Fruit fly (Drosophila melanogaster) whole organism, embryonic: ENCODE data around the gene CG12379.

ENCODE experiments used
- Ada2b ChIP-seq: fragments of 200-800 bp; sonication (Bioruptor generic); IDR thresholded peaks from 2 replicates; pipeline ENCODE4 v1.3.6; 2022; ENCODE audit warnings: missing biosample characterization, missing genetic modification characterization
- Asciz ChIP-seq: fragments of 200-800 bp; sonication (Bioruptor generic); optimal IDR thresholded peaks from 2 replicates; lab custom pipeline; 2017; ENCODE audit warnings: missing biosample characterization, mild to moderate bottlenecking, missing genetic modification characterization, missing genetic modification reagents
- CG10209 ChIP-seq: fragments of 200-800 bp; sonication (Bioruptor generic); optimal IDR thresholded peaks from 3 replicates; lab custom pipeline; 2017; ENCODE audit warnings: missing biosample characterization, mild to moderate bottlenecking, missing genetic modification characterization, missing genetic modification reagents
- CG10321 ChIP-seq: fragments of 200-800 bp; sonication (Bioruptor generic); IDR thresholded peaks from 2 replicates; pipeline ENCODE4 v1.3.6; 2022; ENCODE audit warnings: missing biosample characterization, missing genetic modification characterization
- CG10543 ChIP-seq: fragments of 200-800 bp; sonication (Bioruptor generic); optimal IDR thresholded peaks from 3 replicates; lab custom pipeline; 2017; ENCODE audit warnings: missing biosample characterization, mild to moderate bottlenecking, missing genetic modification characterization, moderate library complexity
- CG10959 ChIP-seq: fragments of 200-800 bp; sonication (Bioruptor generic); IDR thresholded peaks from 2 replicates; pipeline ENCODE4 v1.3.6; 2022; ENCODE audit warnings: missing biosample characterization, missing genetic modification characterization
- CG11247 ChIP-seq: fragments of 200-800 bp; sonication (Bioruptor generic); IDR thresholded peaks from 2 replicates; pipeline ENCODE4 v1.3.6; 2022; ENCODE audit warnings: missing biosample characterization, missing genetic modification characterization
- CG12071 ChIP-seq: fragments of 200-800 bp; sonication (Bioruptor generic); optimal IDR thresholded peaks from 3 replicates; lab custom pipeline; 2018; ENCODE audit warnings: missing biosample characterization, mild to moderate bottlenecking, missing genetic modification characterization
- CG12155 ChIP-seq: fragments of 200-800 bp; sonication (Bioruptor generic); optimal IDR thresholded peaks from 3 replicates; lab custom pipeline; 2016; ENCODE audit warnings: missing biosample characterization, missing genetic modification characterization
- CG12744 ChIP-seq: fragments of 200-800 bp; sonication (Bioruptor generic); optimal IDR thresholded peaks from 2 replicates; lab custom pipeline; 2016; ENCODE audit warnings: missing biosample characterization, missing genetic modification characterization
- CG12769 ChIP-seq: fragments of 200-800 bp; sonication (Bioruptor generic); optimal IDR thresholded peaks from 2 replicates; lab custom pipeline; 2019; ENCODE audit warnings: missing biosample characterization, mild to moderate bottlenecking, missing genetic modification characterization, moderate library complexity
- CG13123 ChIP-seq: fragments of 200-800 bp; sonication (Bioruptor generic); optimal IDR thresholded peaks from 2 replicates; lab custom pipeline; 2016; ENCODE audit warnings: missing biosample characterization, missing genetic modification characterization
- CG17829 ChIP-seq: fragments of 200-800 bp; optimal IDR thresholded peaks from 2 replicates; lab custom pipeline; 2019; ENCODE audit warnings: missing biosample characterization, mild to moderate bottlenecking, missing genetic modification characterization, moderate library complexity
- CG1792 ChIP-seq: fragments of 200-800 bp; sonication (Bioruptor generic); optimal IDR thresholded peaks from 2 replicates; lab custom pipeline; 2016; ENCODE audit warnings: missing biosample characterization, missing genetic modification characterization
- CG2129 ChIP-seq: fragments of 200-800 bp; sonication (Bioruptor generic); IDR thresholded peaks from 2 replicates; pipeline ENCODE4 v1.3.6; 2022; ENCODE audit warnings: missing biosample characterization, missing genetic modification characterization; ENCODE audit not compliant: partially characterized antibody
- CG33213 ChIP-seq: fragments of 200-800 bp; sonication (Bioruptor generic); optimal IDR thresholded peaks from 3 replicates; lab custom pipeline; 2016; ENCODE audit warnings: missing biosample characterization, missing genetic modification characterization
- CG3726 ChIP-seq: fragments of 200-800 bp; sonication (Bioruptor generic); IDR thresholded peaks from 3 replicates; pipeline ENCODE4, ENCODE4 v1.3.6; 2022; ENCODE audit warnings: missing biosample characterization, missing genetic modification characterization
- CG3847 ChIP-seq: fragments of 200-800 bp; sonication (Bioruptor generic); IDR thresholded peaks from 2 replicates; pipeline ENCODE4 v1.3.6; 2022; ENCODE audit warnings: missing biosample characterization, missing genetic modification characterization
- CG4854 ChIP-seq: fragments of 200-800 bp; sonication (Bioruptor generic); optimal IDR thresholded peaks from 2 replicates; lab custom pipeline; 2016; ENCODE audit warnings: missing biosample characterization, missing genetic modification characterization, inconsistent platforms
- CG6683 ChIP-seq: fragments of 200-800 bp; sonication (Bioruptor generic); optimal IDR thresholded peaks from 2 replicates; lab custom pipeline; 2017; ENCODE audit warnings: missing biosample characterization, mild to moderate bottlenecking, missing genetic modification characterization, missing genetic modification reagents
- CG6854 ChIP-seq: fragments of 200-800 bp; sonication (Bioruptor generic); optimal IDR thresholded peaks from 3 replicates; lab custom pipeline; 2017; ENCODE audit warnings: missing biosample characterization, mild to moderate bottlenecking, missing genetic modification characterization
- CG7987 ChIP-seq: fragments of 200-800 bp; sonication (Bioruptor generic); optimal IDR thresholded peaks from 2 replicates; lab custom pipeline; 2018; ENCODE audit warnings: missing biosample characterization, mild to moderate bottlenecking, missing genetic modification characterization, moderate library complexity
- CG8944 ChIP-seq: fragments of 200-800 bp; sonication (Bioruptor generic); optimal IDR thresholded peaks from 3 replicates; lab custom pipeline; 2016; ENCODE audit warnings: missing biosample characterization, missing genetic modification characterization
- CG9932 ChIP-seq: fragments of 200-800 bp; sonication (Bioruptor generic); IDR thresholded peaks from 2 replicates; pipeline ENCODE4 v1.3.6; 2022; ENCODE audit warnings: missing biosample characterization, missing genetic modification characterization
- CkIIα-i1 ChIP-seq: fragments of 200-800 bp; sonication (Bioruptor generic); IDR thresholded peaks from 2 replicates; pipeline ENCODE4 v1.3.6; 2022; ENCODE audit warnings: missing biosample characterization, missing genetic modification characterization
- CoRest ChIP-seq: fragments of 200-800 bp; sonication (Bioruptor generic); optimal IDR thresholded peaks from 3 replicates; lab custom pipeline; 2018; ENCODE audit warnings: missing biosample characterization, mild to moderate bottlenecking, missing genetic modification characterization, moderate library complexity
- CrebB ChIP-seq: fragments of 200-800 bp; sonication (Bioruptor generic); optimal IDR thresholded peaks from 3 replicates; lab custom pipeline; 2018; ENCODE audit warnings: missing biosample characterization, mild to moderate bottlenecking, missing genetic modification characterization
- Deaf1 ChIP-seq: fragments of 200-800 bp; optimal IDR thresholded peaks from 3 replicates; lab custom pipeline; 2019; ENCODE audit warnings: missing biosample characterization, mild to moderate bottlenecking, missing genetic modification characterization, moderate library complexity
- HLH3B ChIP-seq: fragments of 200-800 bp; sonication (Bioruptor generic); IDR thresholded peaks from 2 replicates; pipeline ENCODE4 v1.3.6; 2022; ENCODE audit warnings: missing biosample characterization, missing genetic modification characterization
- Hand ChIP-seq: fragments of 200-800 bp; sonication (Bioruptor generic); optimal IDR thresholded peaks from 2 replicates; lab custom pipeline; 2017; ENCODE audit warnings: mild to moderate bottlenecking, missing biosample characterization, missing genetic modification reagents, missing genetic modification characterization
- Hr51 ChIP-seq, 2 experiments: fragments of 200-800 bp; sonication (Bioruptor generic); optimal IDR thresholded peaks; 2 replicates in 1 of 2; 3 replicates in 1 of 2; lab custom pipeline; 2016 to 2018; ENCODE audit warnings: missing biosample characterization in 2 of 2, missing genetic modification characterization in 2 of 2, mild to moderate bottlenecking in 1 of 2, moderate library complexity in 1 of 2
- Hr78 ChIP-seq, 2 experiments: fragments of 200-800 bp in 1 of 2; fragments of >200 bp in 1 of 2; sonication (Bioruptor generic) in 1 of 2; optimal IDR thresholded peaks; 2 replicates each; lab custom pipeline; 2017 to 2019; ENCODE audit warnings: missing biosample characterization in 2 of 2, missing genetic modification characterization in 2 of 2, mild to moderate bottlenecking in 1 of 2, moderate library complexity in 1 of 2
- Mes4 ChIP-seq: fragments of 200-800 bp; sonication (Bioruptor generic); optimal IDR thresholded peaks from 2 replicates; lab custom pipeline; 2016; ENCODE audit warnings: missing biosample characterization, missing genetic modification characterization
- Myb ChIP-seq: fragments of 200-800 bp; sonication (Bioruptor generic); optimal IDR thresholded peaks from 2 replicates; lab custom pipeline; 2016; ENCODE audit warnings: missing biosample characterization, missing genetic modification characterization
- Nf-YA ChIP-seq: fragments of 200-800 bp; sonication (Bioruptor generic); IDR thresholded peaks from 2 replicates; pipeline ENCODE4 v1.3.6; 2022; ENCODE audit warnings: missing biosample characterization, missing genetic modification characterization
- Usf ChIP-seq: fragments of 200-800 bp; sonication (Bioruptor generic); optimal IDR thresholded peaks from 2 replicates; lab custom pipeline; 2017; ENCODE audit warnings: missing genotype, missing biosample characterization, missing genetic modification characterization
- al ChIP-seq: fragments of 200-800 bp; sonication (Bioruptor generic); IDR thresholded peaks from 2 replicates; pipeline ENCODE4 v1.3.6; 2022; ENCODE audit warnings: missing biosample characterization, missing genetic modification characterization
- chif ChIP-seq, 2 experiments: fragments of 200-800 bp; sonication (Bioruptor generic); optimal IDR thresholded peaks; 3 replicates each; lab custom pipeline; 2016; ENCODE audit warnings: missing biosample characterization in 2 of 2, missing genetic modification characterization in 2 of 2
- ci ChIP-seq: fragments of 200-800 bp; sonication (Bioruptor generic); IDR thresholded peaks from 3 replicates; pipeline ENCODE4 v1.3.6; 2022; ENCODE audit warnings: missing biosample characterization, missing genetic modification characterization
- crol ChIP-seq: fragments of 200-800 bp; sonication (Bioruptor generic); IDR thresholded peaks from 2 replicates; pipeline ENCODE4 v1.3.6; 2022; ENCODE audit warnings: missing biosample characterization, missing genetic modification characterization
- fd64A ChIP-seq: fragments of 200-800 bp; sonication (Bioruptor generic); optimal IDR thresholded peaks from 3 replicates; lab custom pipeline; 2018; ENCODE audit warnings: missing biosample characterization, mild to moderate bottlenecking, missing genetic modification characterization
- fu2 ChIP-seq: fragments of 200-800 bp; sonication (Bioruptor generic); optimal IDR thresholded peaks from 2 replicates; lab custom pipeline; 2016; ENCODE audit warnings: missing biosample characterization, missing genetic modification characterization
- ham ChIP-seq: fragments of 200-800 bp; sonication (Bioruptor generic); IDR thresholded peaks from 2 replicates; pipeline ENCODE4 v1.3.6; 2022; ENCODE audit warnings: missing biosample characterization, missing genetic modification characterization
- onecut ChIP-seq: fragments of 200-800 bp; sonication (Bioruptor generic); IDR thresholded peaks from 2 replicates; pipeline ENCODE4 v1.3.6; 2022; ENCODE audit warnings: missing biosample characterization, missing genetic modification characterization
- pan ChIP-seq, 4 experiments: fragments of >200 bp in 3 of 4; fragments of 200-800 bp in 1 of 4; sonication (Bioruptor generic) in 1 of 4; optimal IDR thresholded peaks in 3 of 4; IDR thresholded peaks in 1 of 4; 2 replicates each; pipeline versions ENCODE4 v1.3.6 to Lab custom; 2017 to 2022; ENCODE audit warnings: missing biosample characterization in 2 of 4, missing genetic modification characterization in 2 of 4, mixed read lengths in 1 of 4
- pfk ChIP-seq: fragments of 200-800 bp; sonication (Bioruptor generic); optimal IDR thresholded peaks from 2 replicates; lab custom pipeline; 2018; ENCODE audit warnings: missing biosample characterization, mild to moderate bottlenecking, missing genetic modification characterization, moderate library complexity
- ro ChIP-seq: fragments of 200-800 bp; sonication (Bioruptor generic); IDR thresholded peaks from 2 replicates; pipeline ENCODE4 v1.3.6; 2022; ENCODE audit warnings: missing biosample characterization, missing genetic modification characterization
- scrt ChIP-seq: fragments of 200-800 bp; sonication (Bioruptor generic); optimal IDR thresholded peaks from 2 replicates; lab custom pipeline; 2018; ENCODE audit warnings: missing biosample characterization, mild to moderate bottlenecking, missing genetic modification characterization, moderate library complexity
- slp2 ChIP-seq: fragments of 200-800 bp; sonication (Bioruptor generic); optimal IDR thresholded peaks from 2 replicates; lab custom pipeline; 2016; ENCODE audit warnings: missing biosample characterization, missing genetic modification characterization
- tup ChIP-seq: fragments of 200-800 bp; sonication (Bioruptor generic); optimal IDR thresholded peaks from 2 replicates; lab custom pipeline; 2016; ENCODE audit warnings: missing biosample characterization, mild to moderate bottlenecking, missing genetic modification characterization, moderate library complexity

CG12379 gene

dm6 chrX:15703720-15704206, 30.0 kb downstream of the CG12379 start, which contains the start of the genes Pis and Hap40 (continued):
- TF ChIP-seq pfk (no peak), Mes4 (GFP tag; lab: Kevin White, UChicago) (no peak), CG33213 (GFP tag; lab: Kevin White, UChicago) (no peak), CG13123 (GFP tag; lab: Kevin White, UChicago) (peak; percentile 22), CG6683 (no peak), Deaf1 (peak; percentile 23), CG3847 (peak; percentile 81), CG7987 (GFP tag; lab: Kevin White, UChicago) (no peak), CoRest (tag; lab: Kevin White, UChicago) (peak; percentile 90), Hr51 (GFP tag; optimal IDR thresholded peaks at IDR 0.05; lab: Kevin White, UChicago) (peak; percentile 43 to 73), CG12769 (tag; lab: Kevin White, UChicago) (peak; percentile 61), Ada2b (GFP tag; lab: Robert Waterston, UW) (peak; percentile 59), Hr78 (GFP tag; optimal IDR thresholded peaks at IDR 0.05; lab: Kevin White, UChicago) (peak in 1 of 2 experiments; percentile 38), CG10321 (GFP tag; lab: Robert Waterston, UW) (no peak), CkIIα-i1 (no peak), Usf (peak; percentile 55), ham (GFP tag; lab: Robert Waterston, UW) (no peak), CG4854 (GFP tag; lab: Kevin White, UChicago) (no peak), CG8944 (GFP tag; lab: Kevin White, UChicago) (peak; percentile 40), CG17829 (tag; lab: Kevin White, UChicago) (peak; percentile 80), CG12071 (GFP tag; lab: Kevin White, UChicago) (no peak), crol (GFP tag; lab: Robert Waterston, UW) (no peak), CG9932 (GFP tag; lab: Robert Waterston, UW) (peak; percentile 83), chif (GFP tag; optimal IDR thresholded peaks at IDR 0.05; lab: Kevin White, UChicago) (peak; percentile 7 to 61), CG3726 (GFP tag; lab: Robert Waterston, UW) (0 out of 3 replicates have a peak, but pooled peaks have one; percentile 22), CG11247 (peak; percentile 50; the same call in 1 of the 2 replicates), fu2 (GFP tag; lab: Kevin White, UChicago) (peak; percentile 60), CG2129 (GFP tag; lab: Robert Waterston, UW) (no peak), CG12744 (GFP tag; lab: Kevin White, UChicago) (peak; percentile 6), CrebB (no peak), CG12155 (GFP tag; lab: Kevin White, UChicago) (peak; percentile 71), Asciz (GFP tag; lab: Kevin White, UChicago) (no peak), al (peak; percentile 58), CG10543 (GFP tag; lab: Kevin White, UChicago) (peak; percentile 68), Nf-YA (GFP tag; lab: Robert Waterston, UW) (no peak), Hand (GFP tag; lab: Kevin White, UChicago) (no peak), ci (GFP tag; lab: Robert Waterston, UW) (0 out of 3 replicates have a peak, but pooled peaks have one; percentile 32), CG10209 (GFP tag; lab: Kevin White, UChicago) (peak; percentile 61), scrt (no peak), Myb (GFP tag; lab: Kevin White, UChicago) (peak; percentile 18), HLH3B (GFP tag; lab: Robert Waterston, UW) (peak; percentile 49; the same call in 1 of the 2 replicates), onecut (GFP tag; lab: Robert Waterston, UW) (peak; percentile 41), CG1792 (GFP tag; lab: Kevin White, UChicago) (no peak), CG6854 (GFP tag; lab: Kevin White, UChicago) (no peak), CG10959 (GFP tag; lab: Robert Waterston, UW) (peak; percentile 26; the same call in 1 of the 2 replicates), slp2 (GFP tag; lab: Kevin White, UChicago) (peak; percentile 25), tup (GFP tag; lab: Kevin White, UChicago) (no peak), fd64A (GFP tag; lab: Kevin White, UChicago) (no peak), ro (GFP tag; lab: Robert Waterston, UW) (no peak), pan (optimal IDR thresholded peaks at IDR 0.05; lab: Kevin White, UChicago) (no peak), pan (GFP tag; optimal IDR thresholded peaks at IDR 0.05 in 1 of 2, IDR thresholded peaks at IDR 0.05 in 1 of 2) (peak in 1 of 2 experiments; percentile 53)
